Fruit fly (Drosophila melanogaster) whole organism, embryonic: ENCODE results near the gene Arc42.
A peak's percentile ranks its signal among the peaks of the same experiment; 100 is the strongest.

ENCODE experiments used
- BEAF-32 ChIP-seq: fragments of 200-800 bp; sonication (Bioruptor generic); optimal IDR thresholded peaks from 3 replicates; lab custom pipeline; 2017; ENCODE audit warnings: missing biosample characterization, missing genetic modification characterization, mild to moderate bottlenecking, moderate library complexity, missing genetic modification reagents
- Bgb ChIP-seq: fragments of 200-800 bp; sonication (Bioruptor generic); IDR thresholded peaks from 2 replicates; pipeline ENCODE4 v1.3.6; 2022; ENCODE audit warnings: missing biosample characterization, missing genetic modification characterization; ENCODE audit not compliant: partially characterized antibody
- CG1024 ChIP-seq: fragments of 200-800 bp; sonication (Bioruptor generic); IDR thresholded peaks from 2 replicates; pipeline ENCODE4 v1.3.6; 2022; ENCODE audit warnings: missing biosample characterization, missing genetic modification characterization
- CG10654 ChIP-seq: fragments of 200-800 bp; sonication (Bioruptor generic); optimal IDR thresholded peaks from 2 replicates; lab custom pipeline; 2016; ENCODE audit warnings: missing biosample characterization, missing genetic modification characterization
- CG10979 ChIP-seq: fragments of 200-800 bp; sonication (Bioruptor generic); optimal IDR thresholded peaks from 2 replicates; lab custom pipeline; 2018; ENCODE audit warnings: missing biosample characterization, mild to moderate bottlenecking, missing genetic modification characterization, moderate library complexity
- CG12236 ChIP-seq: fragments of 200-800 bp; sonication (Bioruptor generic); optimal IDR thresholded peaks from 2 replicates; lab custom pipeline; 2016; ENCODE audit warnings: missing biosample characterization, missing genetic modification characterization
- CG12769 ChIP-seq: fragments of 200-800 bp; sonication (Bioruptor generic); optimal IDR thresholded peaks from 2 replicates; lab custom pipeline; 2019; ENCODE audit warnings: missing biosample characterization, mild to moderate bottlenecking, missing genetic modification characterization, moderate library complexity
- CG14050 ChIP-seq: fragments of 200-800 bp; sonication (Bioruptor generic); IDR thresholded peaks from 3 replicates; pipeline ENCODE4 v1.3.6; 2022; ENCODE audit warnings: missing biosample characterization, missing genetic modification characterization
- CG14860 ChIP-seq: fragments of 200-800 bp; sonication (Bioruptor generic); IDR thresholded peaks from 3 replicates; pipeline ENCODE4 v1.3.6; 2022; ENCODE audit warnings: missing biosample characterization, missing genetic modification characterization; ENCODE audit not compliant: partially characterized antibody
- CG18262 ChIP-seq: fragments of 200-800 bp; optimal IDR thresholded peaks from 3 replicates; lab custom pipeline; 2019; ENCODE audit warnings: missing biosample characterization, mild to moderate bottlenecking, missing genetic modification characterization, moderate library complexity
- CG18476 ChIP-seq: fragments of 200-800 bp; sonication (Bioruptor generic); optimal IDR thresholded peaks from 2 replicates; lab custom pipeline; 2016; ENCODE audit warnings: missing biosample characterization, mild to moderate bottlenecking, missing genetic modification characterization
- CG2120 ChIP-seq: fragments of 200-800 bp; sonication (Bioruptor generic); optimal IDR thresholded peaks from 3 replicates; lab custom pipeline; 2016; ENCODE audit warnings: missing biosample characterization, missing genetic modification characterization
- CG2712 ChIP-seq: fragments of 200-800 bp; optimal IDR thresholded peaks from 3 replicates; lab custom pipeline; 2019; ENCODE audit warnings: missing biosample characterization, mild to moderate bottlenecking, missing genetic modification characterization, moderate library complexity
- CG34376 ChIP-seq: fragments of 200-800 bp; sonication (Bioruptor generic); optimal IDR thresholded peaks from 2 replicates; lab custom pipeline; 2018; ENCODE audit warnings: missing biosample characterization, mild to moderate bottlenecking, missing genetic modification characterization
- CG3726 ChIP-seq: fragments of 200-800 bp; sonication (Bioruptor generic); IDR thresholded peaks from 3 replicates; pipeline ENCODE4, ENCODE4 v1.3.6; 2022; ENCODE audit warnings: missing biosample characterization, missing genetic modification characterization
- CG4328 ChIP-seq: fragments of 200-800 bp; sonication (Bioruptor generic); optimal IDR thresholded peaks from 3 replicates; lab custom pipeline; 2017; ENCODE audit warnings: missing biosample characterization, missing genetic modification reagents, missing genetic modification characterization
- CG4854 ChIP-seq: fragments of 200-800 bp; sonication (Bioruptor generic); optimal IDR thresholded peaks from 2 replicates; lab custom pipeline; 2016; ENCODE audit warnings: missing biosample characterization, missing genetic modification characterization, inconsistent platforms
- CG6791 ChIP-seq: fragments of 200-800 bp; sonication (Bioruptor generic); IDR thresholded peaks from 3 replicates; pipeline ENCODE4 v1.3.6; 2022; ENCODE audit warnings: missing biosample characterization, missing genetic modification characterization; ENCODE audit not compliant: partially characterized antibody
- CG7357 ChIP-seq: fragments of 200-800 bp; sonication (Bioruptor generic); IDR thresholded peaks from 3 replicates; pipeline ENCODE4 v1.3.6; 2022; ENCODE audit warnings: missing biosample characterization, missing genetic modification characterization
- CG7372 ChIP-seq: fragments of 200-800 bp; sonication (Bioruptor generic); IDR thresholded peaks from 2 replicates; pipeline ENCODE4 v1.3.6; 2022; ENCODE audit warnings: missing biosample characterization, missing genetic modification characterization
- CG9876 ChIP-seq: fragments of 200-800 bp; sonication (Bioruptor generic); optimal IDR thresholded peaks from 2 replicates; lab custom pipeline; 2016; ENCODE audit warnings: missing biosample characterization, missing genetic modification characterization
- Dip3 ChIP-seq: fragments of 200-800 bp; sonication (Bioruptor generic); optimal IDR thresholded peaks from 3 replicates; lab custom pipeline; 2016; ENCODE audit warnings: missing biosample characterization, missing genetic modification characterization
- HLH54F ChIP-seq: fragments of 200-800 bp; sonication (Bioruptor generic); optimal IDR thresholded peaks from 3 replicates; lab custom pipeline; 2016; ENCODE audit warnings: missing biosample characterization, missing genetic modification characterization
- Hr78 ChIP-seq, 2 experiments: fragments of 200-800 bp in 1 of 2; fragments of >200 bp in 1 of 2; sonication (Bioruptor generic) in 1 of 2; optimal IDR thresholded peaks; 2 replicates each; lab custom pipeline; 2017 to 2019; ENCODE audit warnings: missing biosample characterization in 2 of 2, missing genetic modification characterization in 2 of 2, mild to moderate bottlenecking in 1 of 2, moderate library complexity in 1 of 2
- Hsf ChIP-seq: fragments of 200-800 bp; sonication (Bioruptor generic); optimal IDR thresholded peaks from 3 replicates; lab custom pipeline; 2016; ENCODE audit warnings: missing biosample characterization, missing genetic modification characterization
- MTF-1 ChIP-seq: fragments of 200-800 bp; sonication (Bioruptor generic); optimal IDR thresholded peaks from 2 replicates; lab custom pipeline; 2018; ENCODE audit warnings: missing biosample characterization, mild to moderate bottlenecking, missing genetic modification characterization, borderline replicate concordance
- Max ChIP-seq: fragments of 200-800 bp; sonication (Bioruptor generic); optimal IDR thresholded peaks from 2 replicates; lab custom pipeline; 2016; ENCODE audit warnings: missing biosample characterization, mild to moderate bottlenecking, missing genetic modification characterization
- Med ChIP-seq: fragments of 200-800 bp; sonication (Bioruptor generic); peaks from one replicate; lab custom pipeline; 2016; ENCODE audit warnings: missing biosample characterization, missing genetic modification characterization, mild to moderate bottlenecking, inconsistent platforms, moderate library complexity
- Oli ChIP-seq: fragments of 200-800 bp; sonication (Bioruptor generic); optimal IDR thresholded peaks from 2 replicates; lab custom pipeline; 2018; ENCODE audit warnings: missing biosample characterization, mild to moderate bottlenecking, missing genetic modification characterization, moderate library complexity
- Poxn ChIP-seq: fragments of 200-800 bp; sonication (Bioruptor generic); IDR thresholded peaks from 2 replicates; pipeline ENCODE4 v1.3.6; 2022; ENCODE audit warnings: missing biosample characterization, missing genetic modification characterization
- Ravus ChIP-seq: fragments of 200-800 bp; sonication (Bioruptor generic); IDR thresholded peaks from 2 replicates; pipeline ENCODE4 v1.3.6; 2022; ENCODE audit warnings: missing biosample characterization, missing genetic modification characterization
- TFAM ChIP-seq: fragments of 200-800 bp; sonication (Bioruptor generic); optimal IDR thresholded peaks from 2 replicates; lab custom pipeline; 2017; ENCODE audit warnings: missing biosample characterization, missing genetic modification characterization, inconsistent platforms
- Vsx1 ChIP-seq: fragments of 200-800 bp; sonication (Bioruptor generic); optimal IDR thresholded peaks from 2 replicates; lab custom pipeline; 2017; ENCODE audit warnings: missing biosample characterization, mild to moderate bottlenecking, missing genetic modification characterization, missing genetic modification reagents
- aop ChIP-seq: fragments of 200-800 bp; sonication (Bioruptor generic); IDR thresholded peaks from 2 replicates; pipeline ENCODE4 v1.3.6; 2022; ENCODE audit warnings: missing biosample characterization, missing genetic modification characterization
- bcd ChIP-seq: fragments of 200-800 bp; sonication (Bioruptor generic); optimal IDR thresholded peaks from 2 replicates; lab custom pipeline; 2017; ENCODE audit warnings: missing biosample characterization, mild to moderate bottlenecking, missing genetic modification characterization
- bigmax ChIP-seq: fragments of 200-800 bp; sonication (Bioruptor generic); optimal IDR thresholded peaks from 2 replicates; lab custom pipeline; 2018; ENCODE audit warnings: missing biosample characterization, mild to moderate bottlenecking, missing genetic modification characterization
- ems ChIP-seq: fragments of 200-800 bp; sonication (Bioruptor generic); optimal IDR thresholded peaks from 3 replicates; lab custom pipeline; 2016; ENCODE audit warnings: missing biosample characterization, missing genetic modification characterization
- esg ChIP-seq: fragments of 200-800 bp; sonication (Bioruptor generic); conservative IDR thresholded peaks from 2 replicates; pipeline ENCODE4 v1.3.6; 2022; ENCODE audit warnings: missing biosample characterization, missing genetic modification characterization
- fd96Cb ChIP-seq: fragments of 200-800 bp; sonication (Bioruptor generic); optimal IDR thresholded peaks from 2 replicates; lab custom pipeline; 2018; ENCODE audit warnings: missing biosample characterization, mild to moderate bottlenecking, missing genetic modification characterization, moderate library complexity
- ftz-f1 ChIP-seq: fragments of 200-800 bp; sonication (Bioruptor generic); optimal IDR thresholded peaks from 2 replicates; lab custom pipeline; 2016; ENCODE audit warnings: missing biosample characterization, missing genetic modification characterization
- kah ChIP-seq: fragments of 200-800 bp; sonication (Bioruptor generic); optimal IDR thresholded peaks from 2 replicates; lab custom pipeline; 2018; ENCODE audit warnings: missing biosample characterization, mild to moderate bottlenecking, missing genetic modification characterization
- pb ChIP-seq: fragments of 200-800 bp; sonication (Bioruptor generic); optimal IDR thresholded peaks from 3 replicates; lab custom pipeline; 2016; ENCODE audit warnings: missing biosample characterization, missing genetic modification characterization
- phol ChIP-seq: fragments of 200-800 bp; sonication (Bioruptor generic); optimal IDR thresholded peaks from 3 replicates; lab custom pipeline; 2018; ENCODE audit warnings: missing biosample characterization, mild to moderate bottlenecking, missing genetic modification characterization, moderate library complexity
- run ChIP-seq: fragments of 200-800 bp; sonication (Bioruptor generic); optimal IDR thresholded peaks from 3 replicates; lab custom pipeline; 2018; ENCODE audit warnings: missing biosample characterization, mild to moderate bottlenecking, missing genetic modification characterization
- sim ChIP-seq: fragments of 200-800 bp; sonication (Bioruptor generic); IDR thresholded peaks from 2 replicates; pipeline ENCODE4 v1.3.6; 2022; ENCODE audit warnings: missing biosample characterization, missing genetic modification characterization
- slou ChIP-seq: fragments of 200-800 bp; sonication (Bioruptor generic); optimal IDR thresholded peaks from 3 replicates; lab custom pipeline; 2016; ENCODE audit warnings: missing biosample characterization, missing genetic modification characterization
- stc ChIP-seq: fragments of 200-800 bp; sonication (Bioruptor generic); IDR thresholded peaks from 2 replicates; pipeline ENCODE4 v1.3.6; 2022; ENCODE audit warnings: missing biosample characterization, missing genetic modification characterization

Arc42 gene

dm6 chr3R:19888156-19888784, 10.7 kb downstream of the Arc42 start, which contains the start of gene ninaE:
ninaE (minus strand) TSS chr3R:19888206.
- TF ChIP-seq Med: peak; percentile 46
- no peak for TF ChIP-seq CG4854
- peak; percentile 94 for TF ChIP-seq CG7372 (GFP tag; lab: Robert Waterston, UW)
- peak; percentile 23 for TF ChIP-seq CG10979 (tag; lab: Kevin White, UChicago)
- TF ChIP-seq CG18262 (tag; lab: Kevin White, UChicago): no peak
- TF ChIP-seq pb: no peak
- TF ChIP-seq TFAM (GFP tag; lab: Kevin White, UChicago): no peak

DNA sequence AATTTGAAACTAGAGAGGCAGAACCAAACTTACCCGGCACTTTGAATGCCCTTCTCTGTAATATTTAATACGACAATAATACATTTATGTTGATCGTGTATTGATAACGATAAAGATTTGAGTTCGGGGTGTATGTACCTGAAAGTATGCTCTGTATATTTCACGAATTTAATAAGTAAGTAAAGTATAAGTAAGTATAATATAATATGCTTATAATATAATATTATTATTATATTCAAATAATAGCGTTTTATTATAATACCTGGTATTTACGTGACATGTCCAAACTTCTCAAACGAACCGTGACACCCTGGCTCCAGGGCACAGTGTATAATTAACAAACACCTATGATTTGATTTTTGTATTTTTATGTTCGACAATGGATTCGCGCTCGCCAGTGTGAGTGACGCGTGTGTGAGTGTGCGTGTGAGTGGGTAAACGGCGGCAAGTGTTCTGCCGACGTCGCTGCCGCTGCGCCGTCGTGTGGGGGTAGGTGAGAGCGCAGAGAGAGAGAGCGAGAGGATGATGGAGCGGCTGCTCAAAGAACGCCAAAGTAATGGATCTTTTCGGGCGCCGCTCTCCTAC, 12.2 kb downstream of the Arc42 start:
- TF ChIP-seq CG3726: no peak
- TF ChIP-seq Bgb (GFP tag; lab: Robert Waterston, UW): no peak
- no peak for TF ChIP-seq bigmax
- no peak for TF ChIP-seq Hr78 (GFP tag; optimal IDR thresholded peaks at IDR 0.05; lab: Kevin White, UChicago)
- TF ChIP-seq run (tag; lab: Kevin White, UChicago): peak; percentile 42
- peak; percentile 70 for TF ChIP-seq CG10654 (GFP tag; lab: Kevin White, UChicago)
- peak; percentile 53 for TF ChIP-seq esg
- TF ChIP-seq aop (GFP tag; lab: Robert Waterston, UW): no peak
- peak; percentile 23 for TF ChIP-seq MTF-1 (GFP tag; lab: Kevin White, UChicago)
- peak; percentile 78 for TF ChIP-seq fd96Cb (tag; lab: Kevin White, UChicago)
- TF ChIP-seq CG14050 (GFP tag; lab: Robert Waterston, UW): peak; percentile 20; the same call in 1 of the 3 replicates
- no peak for TF ChIP-seq CG6791 (GFP tag; lab: Robert Waterston, UW)
- TF ChIP-seq CG18476 (GFP tag; lab: Kevin White, UChicago): peak; percentile 41
- TF ChIP-seq CG34376 (GFP tag; lab: Kevin White, UChicago): peak; percentile 68
- TF ChIP-seq CG7357 (GFP tag; lab: Robert Waterston, UW): peak; percentile 63
- TF ChIP-seq CG4328: peak; percentile 6
- TF ChIP-seq bcd (GFP tag; lab: Kevin White, UChicago): peak; percentile 79
- no peak for TF ChIP-seq Hsf (GFP tag; lab: Kevin White, UChicago)
- no peak for TF ChIP-seq CG12236 (GFP tag; lab: Kevin White, UChicago)
- no peak for TF ChIP-seq Poxn
- TF ChIP-seq CG1024 (GFP tag; lab: Robert Waterston, UW): no peak
- TF ChIP-seq BEAF-32 (GFP tag; lab: Kevin White, UChicago): no peak
- no peak for TF ChIP-seq slou (GFP tag; lab: Kevin White, UChicago)
- TF ChIP-seq Vsx1 (GFP tag; lab: Kevin White, UChicago): peak; percentile 46
- peak; percentile 75 for TF ChIP-seq CG2712 (tag; lab: Kevin White, UChicago)
- TF ChIP-seq CG2120: peak; percentile 70
- no peak for TF ChIP-seq ems (GFP tag; lab: Kevin White, UChicago)
- no peak for TF ChIP-seq stc (GFP tag; lab: Robert Waterston, UW)
- 0 out of 2 replicates have a peak, but pooled peaks have one; percentile 6 for TF ChIP-seq sim (GFP tag; lab: Robert Waterston, UW)
- peak; percentile 32 for TF ChIP-seq CG12769
- TF ChIP-seq CG9876: no peak
- peak; percentile 78 for TF ChIP-seq phol (tag; lab: Kevin White, UChicago)
- peak; percentile 9 for TF ChIP-seq Ravus (GFP tag; lab: Robert Waterston, UW)
- peak; percentile 47 for TF ChIP-seq Max (GFP tag; lab: Kevin White, UChicago)
- TF ChIP-seq ftz-f1 (GFP tag; lab: Kevin White, UChicago): no peak
- no peak for TF ChIP-seq CG4854
- peak; percentile 75 for TF ChIP-seq Oli
- TF ChIP-seq kah (GFP tag; lab: Kevin White, UChicago): peak; percentile 44
- TF ChIP-seq HLH54F (GFP tag; lab: Kevin White, UChicago): peak; percentile 4
- TF ChIP-seq CG14860 (GFP tag; lab: Robert Waterston, UW): no peak
- TF ChIP-seq Dip3 (GFP tag; lab: Kevin White, UChicago): peak; percentile 17
